Worm (Caenorhabditis elegans) whole organism, young adult: ENCODE results near the gene fic-1.

ENCODE experiments used
- B0261.1 ChIP-seq: sonication (generic microtip); optimal IDR thresholded peaks from 2 replicates; lab custom pipeline; 2016; ENCODE audit warnings: mild to moderate bottlenecking, missing genetic modification characterization, moderate library complexity, missing compliant biosample characterization
- B0336.3 ChIP-seq: fragments of 200-800 bp; sonication (Bioruptor generic); IDR thresholded peaks from 2 replicates; pipeline ENCODE4 v1.3.6; 2022; ENCODE audit warnings: missing genetic modification characterization, missing compliant biosample characterization
- C17E4.6 ChIP-seq: fragments of 200-800 bp; sonication (Bioruptor generic); IDR thresholded peaks from 2 replicates; pipeline ENCODE4 v1.3.6; 2022; ENCODE audit warnings: missing genetic modification reagents, missing genetic modification characterization, missing compliant biosample characterization
- F22D6.2 ChIP-seq: sonication (generic microtip); optimal IDR thresholded peaks from 2 replicates; lab custom pipeline; 2016; ENCODE audit warnings: mild to moderate bottlenecking, missing genetic modification characterization, missing compliant biosample characterization
- F23B12.7 ChIP-seq: sonication (generic microtip); optimal IDR thresholded peaks from 2 replicates; lab custom pipeline; 2017; ENCODE audit warnings: missing genetic modification characterization, mild to moderate bottlenecking, missing compliant biosample characterization, antibody characterized with exemption, moderate library complexity; ENCODE audit not compliant: insufficient read depth
- F33H1.4 ChIP-seq: fragments of 200-800 bp; sonication (Bioruptor generic); IDR thresholded peaks from 2 replicates; pipeline ENCODE4 v1.3.6; 2022; ENCODE audit warnings: missing genetic modification reagents, missing genetic modification characterization, missing compliant biosample characterization
- F37B4.10 ChIP-seq: fragments of 200-800 bp; sonication (Bioruptor generic); IDR thresholded peaks from 2 replicates; pipeline ENCODE4 v1.3.6; 2022; ENCODE audit warnings: missing genetic modification characterization, missing compliant biosample characterization
- F57A8.1 ChIP-seq: fragments of 200-800 bp; sonication (Bioruptor generic); optimal IDR thresholded peaks from 2 replicates; lab custom pipeline; 2018; ENCODE audit warnings: mild to moderate bottlenecking, missing genetic modification characterization, moderate library complexity, missing compliant biosample characterization
- Y56A3A.18 ChIP-seq: fragments of 200-800 bp; sonication (Bioruptor generic); IDR thresholded peaks from 2 replicates; pipeline ENCODE4 v1.3.6; 2022; ENCODE audit warnings: missing genetic modification reagents, missing genetic modification characterization, missing compliant biosample characterization
- akir-1 ChIP-seq: fragments of 200-800 bp; sonication (Bioruptor generic); optimal IDR thresholded peaks from 2 replicates; lab custom pipeline; 2018; ENCODE audit warnings: mild to moderate bottlenecking, missing genetic modification characterization, moderate library complexity, missing compliant biosample characterization
- attf-3 ChIP-seq: fragments of 200-800 bp; sonication (Bioruptor generic); conservative IDR thresholded peaks from 2 replicates; pipeline ENCODE4 v1.3.6; 2022; ENCODE audit warnings: missing genetic modification reagents, missing genetic modification characterization, missing compliant biosample characterization
- bed-2 ChIP-seq: fragments of 200-800 bp; sonication (Bioruptor generic); IDR thresholded peaks from 2 replicates; pipeline ENCODE4 v1.3.6; 2022; ENCODE audit warnings: missing genetic modification reagents, missing genetic modification characterization, missing compliant biosample characterization
- cebp-2 ChIP-seq: fragments of 200-800 bp; sonication (Bioruptor generic); IDR thresholded peaks from 2 replicates; pipeline ENCODE4 v1.3.6; 2022; ENCODE audit warnings: missing genetic modification characterization, missing compliant biosample characterization
- ceh-27 ChIP-seq: fragments of 200-800 bp; sonication (Bioruptor generic); optimal IDR thresholded peaks from 2 replicates; lab custom pipeline; 2018; ENCODE audit warnings: mild to moderate bottlenecking, missing genetic modification characterization, moderate library complexity, missing compliant biosample characterization
- chd-7 ChIP-seq: sonication (generic microtip); optimal IDR thresholded peaks from 2 replicates; lab custom pipeline; 2016; ENCODE audit warnings: mild to moderate bottlenecking, missing genetic modification characterization, moderate library complexity, missing compliant biosample characterization
- die-1 ChIP-seq: sonication (generic microtip); optimal IDR thresholded peaks from 2 replicates; lab custom pipeline; 2016; ENCODE audit warnings: missing genotype, mild to moderate bottlenecking, missing genetic modification characterization, missing compliant biosample characterization
- egl-44 ChIP-seq: fragments of 200-800 bp; sonication (Bioruptor generic); IDR thresholded peaks from 2 replicates; pipeline ENCODE4 v1.3.6; 2022; ENCODE audit warnings: missing genetic modification reagents, missing genetic modification characterization, missing compliant biosample characterization
- hmg-20 ChIP-seq: fragments of 200-800 bp; sonication (Bioruptor generic); IDR thresholded peaks from 2 replicates; pipeline ENCODE4 v1.3.6; 2022; ENCODE audit warnings: missing genetic modification reagents, missing genetic modification characterization, missing compliant biosample characterization
- hrde-1 ChIP-seq: sonication (generic microtip); optimal IDR thresholded peaks from 2 replicates; lab custom pipeline; 2016; ENCODE audit warnings: missing genetic modification characterization, mild to moderate bottlenecking, missing compliant biosample characterization, moderate library complexity, missing genotype, missing genetic modification reagents, borderline replicate concordance
- lag-1 ChIP-seq: fragments of 200-800 bp; sonication (Bioruptor generic); IDR thresholded peaks from 2 replicates; pipeline ENCODE4 v1.3.6; 2022; ENCODE audit warnings: missing genetic modification reagents, missing genetic modification characterization, missing compliant biosample characterization
- let-607 ChIP-seq, 2 experiments: fragments of 200-800 bp in 1 of 2; sonication (Bioruptor generic) in 1 of 2; sonication (generic microtip) in 1 of 2; optimal IDR thresholded peaks; 2 replicates each; lab custom pipeline; 2016 to 2018; ENCODE audit warnings: mild to moderate bottlenecking in 2 of 2, missing compliant biosample characterization in 2 of 2, missing genetic modification characterization in 2 of 2, moderate library complexity in 2 of 2, missing genotype in 1 of 2
- lin-35 ChIP-seq, 3 experiments: fragments of 150-350 bp in 2 of 3; sonication (generic microtip) in 1 of 3; optimal IDR thresholded peaks; 2 replicates each; lab custom pipeline; 2014 to 2018; ENCODE audit warnings: missing biosample characterization in 3 of 3, missing genetic modification characterization in 3 of 3, missing genetic modification reagents in 3 of 3
- madf-3 ChIP-seq: fragments of 200-800 bp; sonication (Bioruptor generic); IDR thresholded peaks from 2 replicates; pipeline ENCODE4 v1.3.6; 2022; ENCODE audit warnings: missing genetic modification reagents, missing genetic modification characterization, missing compliant biosample characterization
- mes-4 ChIP-seq: sonication (generic microtip); optimal IDR thresholded peaks from 2 replicates; lab custom pipeline; 2016; ENCODE audit warnings: missing genotype, missing genetic modification characterization, missing compliant biosample characterization
- nfyb-1 ChIP-seq: fragments of 200-800 bp; sonication (Bioruptor generic); IDR thresholded peaks from 2 replicates; pipeline ENCODE4 v1.3.6; 2022; ENCODE audit warnings: missing genetic modification reagents, missing genetic modification characterization, missing compliant biosample characterization
- nhr-27 ChIP-seq: fragments of 200-800 bp; sonication (Bioruptor generic); optimal IDR thresholded peaks from 2 replicates; lab custom pipeline; 2018; ENCODE audit warnings: mild to moderate bottlenecking, missing genetic modification characterization, moderate library complexity, missing compliant biosample characterization
- nhr-90 ChIP-seq: sonication (generic microtip); optimal IDR thresholded peaks from 2 replicates; lab custom pipeline; 2016; ENCODE audit warnings: missing genotype, mild to moderate bottlenecking, missing genetic modification characterization, missing compliant biosample characterization
- repo-1 ChIP-seq: sonication (generic microtip); optimal IDR thresholded peaks from 2 replicates; lab custom pipeline; 2017; ENCODE audit warnings: mild to moderate bottlenecking, missing genetic modification characterization, missing compliant biosample characterization
- sdz-38 ChIP-seq: sonication (generic microtip); optimal IDR thresholded peaks from 2 replicates; lab custom pipeline; 2016; ENCODE audit warnings: missing genotype, missing genetic modification characterization, missing compliant biosample characterization
- sea-2 ChIP-seq: fragments of 200-800 bp; sonication (Bioruptor generic); IDR thresholded peaks from 2 replicates; pipeline ENCODE4 v1.3.6; 2022; ENCODE audit warnings: missing genetic modification characterization, missing compliant biosample characterization
- sptf-2 ChIP-seq: fragments of 200-800 bp; sonication (Bioruptor generic); optimal IDR thresholded peaks from 2 replicates; lab custom pipeline; 2018; ENCODE audit warnings: mild to moderate bottlenecking, missing genetic modification characterization, missing compliant biosample characterization
- unc-130 ChIP-seq: sonication (generic microtip); optimal IDR thresholded peaks from 2 replicates; lab custom pipeline; 2016; ENCODE audit warnings: missing genetic modification reagents, missing genetic modification characterization, missing compliant biosample characterization
- unc-62 ChIP-seq: fragments of 150-350 bp; optimal IDR thresholded peaks from 2 replicates; lab custom pipeline; 2014; ENCODE audit warnings: missing biosample characterization, missing genetic modification reagents, missing genetic modification characterization
- zfh-2 ChIP-seq: fragments of 200-800 bp; sonication (Bioruptor generic); conservative IDR thresholded peaks from 2 replicates; pipeline ENCODE4 v1.3.6; 2022; ENCODE audit warnings: missing genetic modification reagents, missing genetic modification characterization, missing compliant biosample characterization
- zim-3 ChIP-seq: sonication (generic microtip); optimal IDR thresholded peaks from 2 replicates; lab custom pipeline; 2017; ENCODE audit warnings: mild to moderate bottlenecking, missing genetic modification characterization, moderate library complexity, missing compliant biosample characterization
- ztf-26 ChIP-seq: sonication (generic microtip); optimal IDR thresholded peaks from 2 replicates; lab custom pipeline; 2017; ENCODE audit warnings: missing genetic modification characterization, missing compliant biosample characterization
- ztf-28 ChIP-seq: fragments of 200-800 bp; sonication (Bioruptor generic); IDR thresholded peaks from 2 replicates; pipeline ENCODE4 v1.3.6; 2022; ENCODE audit warnings: missing genetic modification reagents, missing genetic modification characterization, missing compliant biosample characterization
- ztf-6 ChIP-seq: fragments of 200-800 bp; sonication (Bioruptor generic); IDR thresholded peaks from 2 replicates; pipeline ENCODE4 v1.3.6; 2022; ENCODE audit warnings: missing genetic modification reagents, missing genetic modification characterization, missing compliant biosample characterization

Gene fic-1

ce11 chrIV:10935853-10936491 lies 1.3 kb upstream of the fic-1 start, which contains the start of gene lgg-2 (continued):
- TF ChIP-seq hrde-1 (tag; lab: Kevin White, UChicago) (no peak), nhr-90 (peak; percentile 61), let-607 (tag; optimal IDR thresholded peaks at IDR 0.05; lab: Kevin White, UChicago) (peak; percentile 69 to 87), unc-62 (GFP tag; lab: Kevin White, UChicago) (peak; percentile 68), B0261.1 (tag; lab: Kevin White, UChicago) (peak; percentile 9), Y56A3A.18 (GFP tag; lab: Robert Waterston, UW) (peak; percentile 42; the same call in 1 of the 2 replicates), ztf-28 (GFP tag; lab: Robert Waterston, UW) (no peak), C17E4.6 (GFP tag; lab: Robert Waterston, UW) (0 out of 2 replicates have a peak, but pooled peaks have one; percentile 8)

DNA sequence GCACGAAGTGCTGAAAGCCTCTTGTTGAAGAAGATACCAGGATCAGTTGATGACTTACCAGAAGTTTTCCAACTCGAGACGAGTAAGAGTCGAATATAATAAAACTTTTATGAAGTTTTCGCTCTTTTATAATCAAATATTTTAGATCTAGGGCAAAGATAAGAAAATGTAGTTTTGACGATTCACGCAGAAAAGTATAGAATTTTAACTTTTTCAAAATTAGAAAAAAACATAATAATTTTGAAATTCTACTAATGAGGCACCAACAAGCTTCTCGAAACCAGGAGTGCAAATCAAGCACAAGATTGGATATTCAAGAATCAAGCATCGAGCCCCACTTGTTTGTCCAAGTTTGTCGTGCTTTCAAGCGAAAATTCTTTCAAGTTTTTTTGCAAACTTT lies 11.5 kb downstream of the fic-1 start, which contains the start of gene Y69E1A.1:
Gene Y69E1A.1, minus strand, starts transcription at position 101 of the 400 bp plus-strand sequence.
- no peak for TF ChIP-seq sdz-38 (tag; lab: Kevin White, UChicago)
- TF ChIP-seq mes-4 (tag; lab: Kevin White, UChicago) = no peak
- TF ChIP-seq sea-2 (GFP tag; lab: Robert Waterston, UW) = no peak
- no peak for TF ChIP-seq ztf-26 (tag; lab: Kevin White, UChicago)
- TF ChIP-seq B0336.3 (GFP tag; lab: Robert Waterston, UW) = no peak
- no peak for TF ChIP-seq ceh-27 (GFP tag; lab: Kevin White, UChicago)
- no peak for TF ChIP-seq Y56A3A.18 (GFP tag; lab: Robert Waterston, UW)
- TF ChIP-seq cebp-2 = no peak
- no peak for TF ChIP-seq F23B12.7 (tag; lab: Kevin White, UChicago)
- TF ChIP-seq lag-1 (GFP tag; lab: Robert Waterston, UW) = no peak
- TF ChIP-seq attf-3 (GFP tag; lab: Robert Waterston, UW) = no peak
- no peak for TF ChIP-seq lin-35 (GFP tag; optimal IDR thresholded peaks at IDR 0.05; lab: Kevin White, UChicago)
- no peak for TF ChIP-seq nfyb-1 (GFP tag; lab: Robert Waterston, UW)
- no peak for TF ChIP-seq ztf-6
- TF ChIP-seq madf-3 (GFP tag; lab: Robert Waterston, UW) = no peak
- no peak for TF ChIP-seq egl-44 (GFP tag; lab: Robert Waterston, UW)
- no peak for TF ChIP-seq F37B4.10 (GFP tag; lab: Robert Waterston, UW)

ce11 chrIV:10949510-10949909 lies 12.3 kb downstream of the fic-1 start, which contains the start of gene nsph-3.1:
Gene nsph-3.1 (plus strand): TSS chrIV:10949810.
- TF ChIP-seq chd-7 (tag; lab: Kevin White, UChicago) = no peak
- TF ChIP-seq F37B4.10 (GFP tag; lab: Robert Waterston, UW) = no peak
- TF ChIP-seq F33H1.4 = no peak
- TF ChIP-seq F22D6.2 = no peak
- TF ChIP-seq zfh-2 = no peak
- TF ChIP-seq bed-2 (GFP tag; lab: Robert Waterston, UW) = no peak
- TF ChIP-seq sptf-2 (GFP tag; lab: Kevin White, UChicago) = no peak
- TF ChIP-seq F57A8.1 (GFP tag; lab: Kevin White, UChicago) = no peak
- TF ChIP-seq unc-130 (GFP tag; lab: Kevin White, UChicago) = no peak
- TF ChIP-seq Y56A3A.18 (GFP tag; lab: Robert Waterston, UW) = no peak
- no peak for TF ChIP-seq zim-3 (tag; lab: Kevin White, UChicago)
- TF ChIP-seq nhr-27 (tag; lab: Kevin White, UChicago) = no peak
- no peak for TF ChIP-seq repo-1
- TF ChIP-seq die-1 (tag; lab: Kevin White, UChicago) = no peak
- no peak for TF ChIP-seq sdz-38 (tag; lab: Kevin White, UChicago)
- TF ChIP-seq hmg-20 = no peak
- no peak for TF ChIP-seq akir-1 (GFP tag; lab: Kevin White, UChicago)
